Fruit fly (Drosophila melanogaster) whole organism, adult: Measurements from ENCODE around the gene CG2126.

Experiments used
- CG1620 ChIP-seq: fragments of 200-800 bp; sonication (Bioruptor generic); optimal IDR thresholded peaks from 2 replicates; lab custom pipeline; 2016; ENCODE audit warnings: missing biosample characterization, missing genetic modification characterization
- CG5204 ChIP-seq: fragments of 200-800 bp; sonication (Bioruptor generic); optimal IDR thresholded peaks from 2 replicates; lab custom pipeline; 2016; ENCODE audit warnings: missing biosample characterization, missing genetic modification characterization
- CG7101 ChIP-seq: fragments of 200-800 bp; sonication (Bioruptor generic); optimal IDR thresholded peaks from 2 replicates; lab custom pipeline; 2018; ENCODE audit warnings: missing biosample characterization, mild to moderate bottlenecking, missing genetic modification characterization, moderate library complexity
- Mnt ChIP-seq: fragments of 200-800 bp; sonication (Bioruptor generic); optimal IDR thresholded peaks from 2 replicates; lab custom pipeline; 2016; ENCODE audit warnings: missing biosample characterization, mild to moderate bottlenecking, missing genetic modification characterization

DNA sequence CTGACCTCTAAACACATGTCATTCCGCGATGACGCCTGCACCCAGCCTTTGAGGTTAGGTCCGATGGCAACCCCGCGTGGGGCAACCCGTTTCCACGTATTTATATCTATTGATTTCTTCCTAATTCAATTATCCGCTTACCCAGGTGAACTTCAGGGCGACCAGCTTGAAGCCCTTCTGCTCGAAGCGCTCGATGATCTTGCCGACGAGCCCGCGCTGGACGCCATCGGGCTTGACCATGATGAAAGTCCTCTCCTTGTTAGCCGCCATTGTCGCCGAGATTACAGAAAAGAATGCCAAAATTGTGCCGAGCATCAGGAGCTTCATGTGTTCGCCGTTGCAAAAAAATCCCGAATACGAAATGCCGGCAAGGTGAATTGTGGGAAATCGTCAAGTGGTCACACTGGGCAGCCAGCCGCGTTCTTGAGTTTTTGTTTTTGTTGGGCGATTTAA, 30.8 kb downstream of the CG2126 start, which contains the start of gene awd:
- peak; percentile 95 for TF ChIP-seq Mnt (GFP tag; lab: Kevin White, UChicago)
- TF ChIP-seq CG7101 (tag; lab: Kevin White, UChicago): peak; percentile 56
- no peak for TF ChIP-seq CG5204
- no peak for TF ChIP-seq CG1620 (GFP tag; lab: Kevin White, UChicago)
